Fruit fly (Drosophila melanogaster): Measurements from ENCODE around the gene mib1.

mib1 gene

DNA sequence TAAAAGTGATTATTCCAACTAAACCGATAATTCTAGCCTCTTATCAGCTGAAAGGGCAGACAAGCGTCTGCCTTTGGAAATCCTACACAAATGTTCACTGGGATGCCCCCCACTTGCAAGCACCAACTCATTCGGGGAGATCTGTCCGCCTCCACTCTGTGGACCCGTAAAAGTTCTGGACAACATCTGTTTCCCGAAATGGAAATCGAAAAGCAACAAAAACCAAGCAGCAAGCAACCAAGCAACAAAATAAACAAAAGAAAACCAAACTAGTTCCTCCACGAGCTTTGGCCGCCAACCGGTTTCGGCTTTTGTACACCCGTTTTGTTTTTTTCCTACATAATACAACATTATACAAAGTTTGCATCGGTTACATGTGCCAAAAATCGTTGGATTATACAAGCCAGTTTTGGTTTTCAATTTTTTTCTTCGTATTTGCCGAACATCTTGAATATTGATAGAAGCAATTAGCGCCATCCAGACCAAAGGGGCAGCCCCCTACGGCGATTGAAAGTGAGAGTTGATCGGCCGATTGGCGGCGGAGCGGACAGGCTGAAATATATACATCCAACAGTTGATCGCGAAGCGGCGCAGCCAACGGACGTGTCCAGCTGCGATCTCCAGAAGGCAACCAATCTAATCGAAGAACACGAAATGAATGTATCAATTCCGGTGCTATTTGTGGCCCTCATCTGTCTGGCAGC is 52.8 kb downstream of the mib1 start, which contains the start of gene CG17032:
Gene CG17032 (plus strand): TSS at position 232 of the 704 bp plus-strand sequence.
- no peak for TF ChIP-seq psq (optimal IDR thresholded peaks at IDR 0.05)
- no peak for TF ChIP-seq h (optimal IDR thresholded peaks at IDR 0.05)
- no peak for TF ChIP-seq Myc (optimal IDR thresholded peaks at IDR 0.05)
- TF ChIP-seq insv (optimal IDR thresholded peaks at IDR 0.05), result no peak
- no peak for TF ChIP-seq ttk (optimal IDR thresholded peaks at IDR 0.05)
- no peak for TF ChIP-seq Sin3A (optimal IDR thresholded peaks at IDR 0.05)
